Worm (Caenorhabditis elegans) whole organism, late embryonic: ENCODE measurements around the gene T25B9.2.

Experiments used
- ama-1 ChIP-seq: fragments of 150-350 bp; optimal IDR thresholded peaks from 2 replicates; lab custom pipeline; 2014
- ceh-9 ChIP-seq: sonication (generic microtip); optimal IDR thresholded peaks from 2 replicates; lab custom pipeline; 2016; ENCODE audit warnings: mild to moderate bottlenecking, missing genetic modification characterization, inconsistent platforms, missing compliant biosample characterization
- che-1 ChIP-seq: sonication (generic microtip); optimal IDR thresholded peaks from 2 replicates; lab custom pipeline; 2016; ENCODE audit warnings: mild to moderate bottlenecking, missing genetic modification characterization, missing compliant biosample characterization
- dve-1 ChIP-seq: sonication (generic microtip); optimal IDR thresholded peaks from 2 replicates; lab custom pipeline; 2017; ENCODE audit warnings: antibody characterized with exemption, mild to moderate bottlenecking, missing genetic modification characterization, missing compliant biosample characterization
- elt-2 ChIP-seq: sonication (generic microtip); optimal IDR thresholded peaks from 2 replicates; lab custom pipeline; 2016; ENCODE audit warnings: missing genetic modification reagents, missing genetic modification characterization, missing compliant biosample characterization
- nhr-11 ChIP-seq: fragments of 150-350 bp; optimal IDR thresholded peaks from 2 replicates; lab custom pipeline; 2014; ENCODE audit warnings: missing biosample characterization, missing genetic modification characterization
- pha-2 ChIP-seq: sonication (generic microtip); optimal IDR thresholded peaks from 2 replicates; lab custom pipeline; 2017; ENCODE audit warnings: mild to moderate bottlenecking, missing genetic modification characterization, missing compliant biosample characterization
- tbx-2 ChIP-seq: sonication (generic microtip); optimal IDR thresholded peaks from 2 replicates; lab custom pipeline; 2016; ENCODE audit warnings: missing genetic modification characterization, missing compliant biosample characterization

- TF ChIP-seq ceh-9 (tag; lab: Kevin White, UChicago) (no peak), dve-1 (tag; lab: Kevin White, UChicago) (no peak), pha-2 (no peak), tbx-2 (tag; lab: Kevin White, UChicago) (no peak), elt-2 (tag; lab: Kevin White, UChicago) (no peak), che-1 (tag; lab: Kevin White, UChicago) (no peak), ama-1 (lab: Kevin White, UChicago) (no peak), nhr-11 (no peak)
These were observed 16.6 kb upstream of the T25B9.2 start, which contains the start of gene T25B9.8 for ce11 chrIV:10768146-10768636.
